Worm (Caenorhabditis elegans) whole organism, mixed stage, embryonic: ENCODE measurements around the gene fipr-15.

Source experiments
- M03D4.4 ChIP-seq: sonication (generic microtip); optimal IDR thresholded peaks from 2 replicates; lab custom pipeline; 2017; ENCODE audit warnings: mild to moderate bottlenecking, missing genetic modification characterization, missing compliant biosample characterization
- bed-3 ChIP-seq: fragments of 200-800 bp; sonication (Bioruptor generic); optimal IDR thresholded peaks from 3 replicates; lab custom pipeline; 2018; ENCODE audit warnings: mild to moderate bottlenecking, missing genetic modification characterization, moderate library complexity, missing compliant biosample characterization
- blmp-1 ChIP-seq: fragments of 150-350 bp; optimal IDR thresholded peaks from 2 replicates; lab custom pipeline; 2014; ENCODE audit warnings: missing biosample characterization, missing genetic modification characterization
- ceh-39 ChIP-seq: fragments of 150-350 bp; optimal IDR thresholded peaks from 2 replicates; lab custom pipeline; 2014; ENCODE audit warnings: missing biosample characterization, missing genetic modification characterization
- ceh-43 ChIP-seq: fragments of 200-800 bp; sonication (Bioruptor generic); optimal IDR thresholded peaks from 2 replicates; lab custom pipeline; 2018; ENCODE audit warnings: mild to moderate bottlenecking, missing genetic modification characterization, moderate library complexity, missing compliant biosample characterization
- ceh-83 ChIP-seq: fragments of 200-800 bp; sonication (Bioruptor generic); optimal IDR thresholded peaks from 2 replicates; lab custom pipeline; 2018; ENCODE audit warnings: mild to moderate bottlenecking, missing genetic modification characterization, missing compliant biosample characterization
- ces-1 ChIP-seq: fragments of 150-350 bp; optimal IDR thresholded peaks from 2 replicates; lab custom pipeline; 2014; ENCODE audit warnings: missing biosample characterization, missing genetic modification reagents, missing genetic modification characterization
- cnd-1 ChIP-seq: fragments of 200-800 bp; sonication (Bioruptor generic); optimal IDR thresholded peaks from 2 replicates; lab custom pipeline; 2018; ENCODE audit warnings: mild to moderate bottlenecking, missing genetic modification characterization, missing compliant biosample characterization
- drap-1 ChIP-seq: fragments of 200-800 bp; sonication (Bioruptor generic); optimal IDR thresholded peaks from 3 replicates; lab custom pipeline; 2018; ENCODE audit warnings: mild to moderate bottlenecking, missing genetic modification characterization, missing compliant biosample characterization
- elt-1 ChIP-seq: sonication (generic microtip); optimal IDR thresholded peaks from 2 replicates; lab custom pipeline; 2017; ENCODE audit warnings: missing genetic modification characterization, mild to moderate bottlenecking, missing compliant biosample characterization, antibody characterized with exemption, moderate library complexity, borderline replicate concordance; ENCODE audit not compliant: insufficient read depth
- elt-3 ChIP-seq: fragments of 150-350 bp; optimal IDR thresholded peaks from 2 replicates; lab custom pipeline; 2014; ENCODE audit warnings: missing biosample characterization, missing genetic modification characterization
- flh-1 ChIP-seq: fragments of 200-800 bp; sonication (Bioruptor generic); optimal IDR thresholded peaks from 2 replicates; lab custom pipeline; 2018; ENCODE audit warnings: mild to moderate bottlenecking, missing genetic modification characterization, moderate library complexity, missing compliant biosample characterization
- ham-2 ChIP-seq: fragments of 200-800 bp; sonication (Bioruptor generic); optimal IDR thresholded peaks from 2 replicates; lab custom pipeline; 2018; ENCODE audit warnings: mild to moderate bottlenecking, missing genetic modification characterization, missing compliant biosample characterization
- hlh-1 ChIP-seq: fragments of 150-350 bp; optimal IDR thresholded peaks from 2 replicates; lab custom pipeline; 2014; ENCODE audit warnings: missing biosample characterization, missing genetic modification reagents, missing genetic modification characterization
- lin-13 ChIP-seq: fragments of 150-350 bp; optimal IDR thresholded peaks from 2 replicates; lab custom pipeline; 2014; ENCODE audit warnings: missing biosample characterization, missing genetic modification characterization
- lin-32 ChIP-seq: fragments of 200-800 bp; sonication (Bioruptor generic); optimal IDR thresholded peaks from 2 replicates; lab custom pipeline; 2018; ENCODE audit warnings: mild to moderate bottlenecking, missing genetic modification characterization, missing compliant biosample characterization
- mab-5 ChIP-seq: fragments of 150-350 bp; optimal IDR thresholded peaks from 2 replicates; lab custom pipeline; 2014; ENCODE audit warnings: missing biosample characterization, missing genetic modification characterization
- mls-2 ChIP-seq: sonication (generic microtip); optimal IDR thresholded peaks from 2 replicates; lab custom pipeline; 2016; ENCODE audit warnings: mild to moderate bottlenecking, missing genetic modification characterization, moderate library complexity, missing compliant biosample characterization
- nhr-12 ChIP-seq: fragments of 150-350 bp; optimal IDR thresholded peaks from 2 replicates; lab custom pipeline; 2014; ENCODE audit warnings: missing biosample characterization, missing genetic modification characterization
- nhr-2 ChIP-seq: fragments of 150-350 bp; optimal IDR thresholded peaks from 2 replicates; lab custom pipeline; 2014; ENCODE audit warnings: missing biosample characterization, missing genetic modification characterization
- nhr-237 ChIP-seq: fragments of 150-350 bp; optimal IDR thresholded peaks from 2 replicates; lab custom pipeline; 2014; ENCODE audit warnings: missing biosample characterization, missing genetic modification characterization
- nhr-28 ChIP-seq: fragments of 150-350 bp; optimal IDR thresholded peaks from 2 replicates; lab custom pipeline; 2014; ENCODE audit warnings: missing biosample characterization, missing genetic modification characterization
- nhr-76 ChIP-seq: sonication (generic microtip); optimal IDR thresholded peaks from 2 replicates; lab custom pipeline; 2017; ENCODE audit warnings: missing biosample characterization, missing genetic modification characterization
- pha-4 ChIP-seq: fragments of 150-350 bp; optimal IDR thresholded peaks from 2 replicates; lab custom pipeline; 2018; ENCODE audit warnings: missing biosample characterization, missing genetic modification reagents, missing genetic modification characterization
- sem-2 ChIP-seq: fragments of 200-800 bp; sonication (Bioruptor generic); optimal IDR thresholded peaks from 2 replicates; lab custom pipeline; 2018; ENCODE audit warnings: mild to moderate bottlenecking, missing genetic modification characterization, missing compliant biosample characterization
- snpc-4 ChIP-seq: fragments of 150-350 bp; optimal IDR thresholded peaks from 2 replicates; lab custom pipeline; 2014; ENCODE audit warnings: missing biosample characterization, missing genetic modification characterization
- tbx-8 ChIP-seq: fragments of 200-800 bp; sonication (Bioruptor generic); optimal IDR thresholded peaks from 2 replicates; lab custom pipeline; 2018; ENCODE audit warnings: mild to moderate bottlenecking, missing genetic modification characterization, moderate library complexity, missing compliant biosample characterization
- unc-120 ChIP-seq: sonication (generic microtip); optimal IDR thresholded peaks from 2 replicates; lab custom pipeline; 2017; ENCODE audit warnings: missing genetic modification characterization, missing compliant biosample characterization; ENCODE audit not compliant: poor library complexity, severe bottlenecking
- unc-39 ChIP-seq: fragments of 150-350 bp; optimal IDR thresholded peaks from 2 replicates; lab custom pipeline; 2014; ENCODE audit warnings: missing biosample characterization, missing genetic modification characterization
- unc-62 ChIP-seq: fragments of 150-350 bp; optimal IDR thresholded peaks from 2 replicates; lab custom pipeline; 2014; ENCODE audit warnings: missing biosample characterization, missing genetic modification reagents, missing genetic modification characterization
- zip-8 ChIP-seq: fragments of 150-350 bp; optimal IDR thresholded peaks from 2 replicates; lab custom pipeline; 2014; ENCODE audit warnings: missing biosample characterization, missing genetic modification characterization

The fipr-15 gene

DNA sequence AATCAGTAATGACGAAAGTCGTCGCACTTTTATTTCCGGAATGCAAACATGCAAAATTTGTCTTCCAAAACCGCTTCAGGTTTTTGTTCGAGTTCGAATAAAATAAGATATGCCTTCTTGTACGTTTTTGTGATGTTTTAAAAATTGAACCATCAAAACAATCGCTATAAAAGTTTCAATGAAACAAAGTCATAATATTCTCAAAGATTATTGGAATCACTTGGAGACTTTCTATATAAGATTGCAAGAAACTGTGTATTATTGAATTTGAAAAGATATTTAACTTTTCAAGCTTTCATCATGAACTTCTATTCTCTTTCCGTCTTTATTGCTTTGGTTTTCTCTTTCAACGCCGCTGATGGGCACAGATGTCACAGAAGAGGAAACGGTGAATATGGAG lies 3.5 kb upstream of the fipr-15 start, which contains the start of gene fipr-14:
fipr-14 (plus strand) TSS at position 301 of the 400 bp plus-strand sequence.
- TF ChIP-seq lin-13 (tag; lab: Kevin White, UChicago) (no peak), elt-3 (no peak), drap-1 (no peak), ceh-43 (no peak), ceh-83 (GFP tag; lab: Kevin White, UChicago) (no peak), snpc-4 (tag; lab: Kevin White, UChicago) (no peak), zip-8 (no peak), cnd-1 (tag; lab: Kevin White, UChicago) (no peak), M03D4.4 (no peak), nhr-12 (no peak), nhr-2 (tag; lab: Kevin White, UChicago) (no peak), ces-1 (GFP tag; lab: Kevin White, UChicago) (no peak), blmp-1 (no peak), nhr-28 (tag; lab: Kevin White, UChicago) (no peak), mls-2 (tag; lab: Kevin White, UChicago) (no peak), elt-1 (no peak), flh-1 (GFP tag; lab: Kevin White, UChicago) (no peak), unc-62 (GFP tag; lab: Kevin White, UChicago) (no peak), ceh-39 (tag; lab: Kevin White, UChicago) (no peak), tbx-8 (no peak)
- TF ChIP-seq, all 35 proteins: peak for 0

DNA sequence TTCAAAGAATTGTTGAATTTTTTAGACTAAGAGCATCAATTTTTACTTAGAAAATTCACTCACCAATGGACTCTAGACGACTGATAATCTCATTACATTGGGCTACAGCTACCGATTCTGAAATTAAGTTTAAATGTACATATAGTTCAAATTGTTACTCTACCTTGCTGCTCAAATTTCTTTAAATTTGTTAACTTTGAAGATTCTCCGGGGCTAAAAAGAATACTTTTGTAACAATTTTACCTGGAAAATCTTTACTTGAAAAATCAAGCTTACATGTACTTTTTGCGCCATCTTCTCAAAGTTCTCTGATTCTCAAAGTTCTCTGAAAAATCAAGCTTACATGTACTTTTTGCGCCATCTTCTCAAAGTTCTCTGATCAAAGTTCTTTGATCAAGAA lies 822 bp upstream of the fipr-15 start, which contains the start of gene sdz-13:
sdz-13 (minus strand) TSS at position 101 of the 400 bp plus-strand sequence.
- TF ChIP-seq hlh-1 (tag; lab: Kevin White, UChicago), result no peak
- TF ChIP-seq nhr-76 (tag; lab: Kevin White, UChicago), result no peak
- no peak for TF ChIP-seq flh-1 (GFP tag; lab: Kevin White, UChicago)
- TF ChIP-seq nhr-237 (tag; lab: Kevin White, UChicago), result no peak
- TF ChIP-seq zip-8, result no peak
- TF ChIP-seq elt-1, result no peak
- TF ChIP-seq unc-39 (tag; lab: Kevin White, UChicago), result no peak
- no peak for TF ChIP-seq ceh-43
- TF ChIP-seq lin-32, result no peak
- TF ChIP-seq nhr-28 (tag; lab: Kevin White, UChicago), result no peak
- TF ChIP-seq bed-3 (GFP tag; lab: Kevin White, UChicago), result no peak
- TF ChIP-seq ceh-39 (tag; lab: Kevin White, UChicago), result no peak
- no peak for TF ChIP-seq ham-2 (GFP tag; lab: Kevin White, UChicago)

DNA sequence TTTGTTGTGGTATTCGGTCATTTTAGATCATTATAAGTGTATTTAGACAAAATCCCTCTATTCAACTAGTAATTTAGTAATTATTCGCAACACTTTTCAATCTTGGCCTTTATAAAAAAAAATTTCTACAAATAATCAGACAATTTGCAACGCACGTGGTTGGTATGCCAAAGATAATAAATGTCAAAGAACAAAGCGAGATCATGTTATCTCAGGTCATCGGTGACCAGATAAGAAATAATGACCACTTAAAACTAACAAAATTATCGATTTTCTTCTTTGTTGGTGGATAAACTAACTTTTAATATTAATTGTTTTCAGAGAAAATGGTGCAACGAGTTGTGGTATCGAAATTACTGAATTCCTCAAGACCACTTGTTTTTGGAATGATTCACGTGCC lies 866 bp downstream of the fipr-15 start, which contains the start of gene F13E9.13:
F13E9.13 (plus strand) TSS at position 317 of the 400 bp plus-strand sequence.
- TF ChIP-seq ham-2 (GFP tag; lab: Kevin White, UChicago) (no peak), elt-1 (peak; percentile 88)

DNA sequence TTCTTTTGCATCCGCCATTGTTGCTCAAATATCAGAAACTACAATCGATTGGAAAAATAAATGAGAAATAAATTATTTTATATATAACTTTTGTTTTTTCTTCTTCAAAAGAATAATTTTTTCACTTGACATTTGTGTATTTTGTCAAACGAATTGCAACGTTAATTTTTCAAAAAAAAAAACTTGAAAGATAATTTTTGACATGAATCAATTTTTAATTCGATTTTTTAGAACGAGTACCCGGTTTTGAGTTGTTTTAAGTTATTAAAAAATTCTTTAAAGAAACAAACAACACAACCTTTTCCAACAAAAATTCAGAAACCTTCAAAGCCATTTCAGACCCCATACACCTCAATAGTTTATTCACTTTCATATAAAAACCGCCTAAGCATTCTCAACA lies 3.9 kb downstream of the fipr-15 start, which contains the start of gene F13E9.5:
F13E9.5 (minus strand) TSS at position 101 of the 400 bp plus-strand sequence.
- TF ChIP-seq hlh-1 (tag; lab: Kevin White, UChicago), result no peak
- TF ChIP-seq, all 35 proteins: peak for 0

DNA sequence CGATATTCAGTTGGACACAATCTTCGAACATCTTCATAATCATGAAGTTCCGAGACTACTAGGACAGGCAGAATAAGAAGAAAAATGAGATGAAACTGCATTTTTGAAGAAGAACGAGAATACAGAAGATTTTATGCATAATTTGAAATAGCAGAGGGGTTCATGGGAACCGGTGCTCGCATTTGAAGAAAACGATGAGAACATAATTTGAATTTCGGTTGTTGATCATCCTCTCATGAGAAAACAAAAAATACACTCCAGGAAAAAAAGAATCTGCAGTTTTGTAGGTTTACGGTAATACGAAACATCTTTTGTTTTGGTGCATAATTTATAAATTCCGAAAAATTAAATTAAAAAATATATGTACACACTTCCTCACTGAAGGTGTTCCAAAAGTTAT lies 5.6 kb downstream of the fipr-15 start, which contains the start of gene srlf-11:
srlf-11 (minus strand) TSS at position 101 of the 400 bp plus-strand sequence.
- TF ChIP-seq nhr-237 (tag; lab: Kevin White, UChicago), result no peak
- no peak for TF ChIP-seq drap-1
- TF ChIP-seq flh-1 (GFP tag; lab: Kevin White, UChicago), result no peak
- TF ChIP-seq nhr-76 (tag; lab: Kevin White, UChicago), result no peak
- no peak for TF ChIP-seq ceh-39 (tag; lab: Kevin White, UChicago)
- TF ChIP-seq cnd-1 (tag; lab: Kevin White, UChicago), result no peak
- no peak for TF ChIP-seq ham-2 (GFP tag; lab: Kevin White, UChicago)
- no peak for TF ChIP-seq blmp-1
- TF ChIP-seq nhr-12, result no peak
- TF ChIP-seq tbx-8, result no peak
- no peak for TF ChIP-seq sem-2
- TF ChIP-seq ces-1 (GFP tag; lab: Kevin White, UChicago), result no peak
- TF ChIP-seq nhr-28 (tag; lab: Kevin White, UChicago), result no peak
- TF ChIP-seq lin-13 (tag; lab: Kevin White, UChicago), result no peak
- TF ChIP-seq nhr-2 (tag; lab: Kevin White, UChicago), result no peak
- TF ChIP-seq, all 35 proteins: peak for 0

DNA sequence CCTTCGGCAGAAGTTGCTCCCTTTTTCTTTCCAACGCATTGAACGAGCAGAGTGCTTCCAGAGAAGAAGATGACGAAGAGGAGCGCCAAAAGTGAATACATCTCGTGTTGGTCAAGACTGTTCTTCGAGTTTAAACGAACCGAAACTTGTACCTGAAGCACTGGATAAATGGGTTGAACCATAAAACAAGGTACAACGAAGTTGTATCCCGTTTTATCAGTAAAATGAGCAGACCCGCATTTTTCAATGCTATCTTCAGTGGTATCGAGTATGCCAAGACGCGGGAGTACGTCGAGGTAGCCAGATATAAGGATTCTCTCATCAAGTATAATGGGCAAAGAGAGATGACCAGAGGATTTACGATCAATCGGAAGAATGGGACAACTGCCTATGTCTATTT lies 6.9 kb downstream of the fipr-15 start, which contains the start of gene F13E9.16:
F13E9.16 (minus strand) TSS at position 101 of the 400 bp plus-strand sequence.
- TF ChIP-seq pha-4 (tag; lab: Kevin White, UChicago), result no peak
- TF ChIP-seq tbx-8, result no peak
- no peak for TF ChIP-seq drap-1
- no peak for TF ChIP-seq hlh-1 (tag; lab: Kevin White, UChicago)
- TF ChIP-seq zip-8, result no peak
- no peak for TF ChIP-seq ces-1 (GFP tag; lab: Kevin White, UChicago)
- no peak for TF ChIP-seq unc-120 (tag; lab: Kevin White, UChicago)
- TF ChIP-seq mab-5 (tag; lab: Kevin White, UChicago), result no peak
- TF ChIP-seq ceh-83 (GFP tag; lab: Kevin White, UChicago), result no peak
- no peak for TF ChIP-seq elt-1
- no peak for TF ChIP-seq lin-32
- no peak for TF ChIP-seq blmp-1
- no peak for TF ChIP-seq mls-2 (tag; lab: Kevin White, UChicago)
